Fruit fly (Drosophila melanogaster) whole organism, prepupa: ENCODE results near the gene Lrrk.

ENCODE experiments used
- Blimp-1 ChIP-seq: fragments of 200-800 bp; sonication (Bioruptor generic); optimal IDR thresholded peaks from 3 replicates; lab custom pipeline; 2017; ENCODE audit warnings: missing biosample characterization, missing genetic modification characterization, mild to moderate bottlenecking, moderate library complexity, missing genetic modification reagents
- CG10631 ChIP-seq: fragments of 200-800 bp; sonication (Bioruptor generic); optimal IDR thresholded peaks from 2 replicates; lab custom pipeline; 2016; ENCODE audit warnings: missing biosample characterization, missing genetic modification characterization
- CG10669 ChIP-seq: fragments of 200-800 bp; sonication (Bioruptor generic); optimal IDR thresholded peaks from 3 replicates; lab custom pipeline; 2018; ENCODE audit warnings: missing biosample characterization, mild to moderate bottlenecking, missing genetic modification characterization, moderate library complexity
- CG11294 ChIP-seq: fragments of 200-800 bp; sonication (Bioruptor generic); IDR thresholded peaks from 2 replicates; pipeline ENCODE4 v1.3.6; 2022; ENCODE audit warnings: missing biosample characterization, missing genetic modification characterization
- CG15336 ChIP-seq: fragments of 200-800 bp; sonication (Bioruptor generic); IDR thresholded peaks from 2 replicates; pipeline ENCODE4 v1.3.6; 2022; ENCODE audit warnings: missing biosample characterization, missing genetic modification characterization
- CG1621 ChIP-seq: fragments of 200-800 bp; sonication (Bioruptor generic); optimal IDR thresholded peaks from 3 replicates; lab custom pipeline; 2018; ENCODE audit warnings: missing biosample characterization, mild to moderate bottlenecking, missing genetic modification characterization
- CG3032 ChIP-seq: fragments of 200-800 bp; optimal IDR thresholded peaks from 2 replicates; lab custom pipeline; 2019; ENCODE audit warnings: missing biosample characterization, mild to moderate bottlenecking, missing genetic modification characterization, moderate library complexity
- CG31627 ChIP-seq: fragments of 200-800 bp; sonication (Bioruptor generic); optimal IDR thresholded peaks from 3 replicates; lab custom pipeline; 2016; ENCODE audit warnings: missing biosample characterization, missing genetic modification characterization
- CG32006 ChIP-seq: fragments of 200-800 bp; sonication (Bioruptor generic); optimal IDR thresholded peaks from 3 replicates; lab custom pipeline; 2017; ENCODE audit warnings: missing biosample characterization, mild to moderate bottlenecking, missing genetic modification characterization
- CG34406 ChIP-seq: fragments of 200-800 bp; sonication (Bioruptor generic); optimal IDR thresholded peaks from 3 replicates; lab custom pipeline; 2016; ENCODE audit warnings: missing biosample characterization, missing genetic modification characterization
- CG3919 ChIP-seq: fragments of 200-800 bp; sonication (Bioruptor generic); optimal IDR thresholded peaks from 3 replicates; lab custom pipeline; 2016; ENCODE audit warnings: missing biosample characterization, missing genetic modification characterization
- CG4318 ChIP-seq: fragments of 200-800 bp; sonication (Bioruptor generic); optimal IDR thresholded peaks from 3 replicates; lab custom pipeline; 2017; ENCODE audit warnings: missing biosample characterization, mild to moderate bottlenecking, missing genetic modification characterization
- CG6792 ChIP-seq: fragments of 200-800 bp; sonication (Bioruptor generic); optimal IDR thresholded peaks from 3 replicates; lab custom pipeline; 2016; ENCODE audit warnings: missing biosample characterization, missing genetic modification characterization
- CG6808 ChIP-seq: fragments of 200-800 bp; sonication (Bioruptor generic); optimal IDR thresholded peaks from 3 replicates; lab custom pipeline; 2017; ENCODE audit warnings: missing biosample characterization, missing genetic modification characterization, mild to moderate bottlenecking, moderate library complexity, missing genetic modification reagents
- CG6854 ChIP-seq: fragments of 200-800 bp; sonication (Bioruptor generic); optimal IDR thresholded peaks from 2 replicates; lab custom pipeline; 2017; ENCODE audit warnings: missing biosample characterization, mild to moderate bottlenecking, missing genetic modification characterization
- CG8119 ChIP-seq: fragments of 200-800 bp; sonication (Bioruptor generic); IDR thresholded peaks from 3 replicates; pipeline ENCODE4 v1.3.6; 2022; ENCODE audit warnings: missing biosample characterization, missing genetic modification characterization
- CG8632 ChIP-seq: fragments of 200-800 bp; sonication (Bioruptor generic); optimal IDR thresholded peaks from 3 replicates; lab custom pipeline; 2016; ENCODE audit warnings: missing biosample characterization, missing genetic modification characterization
- CG9139 ChIP-seq: fragments of 200-800 bp; sonication (Bioruptor generic); optimal IDR thresholded peaks from 3 replicates; lab custom pipeline; 2017; ENCODE audit warnings: missing biosample characterization, mild to moderate bottlenecking, missing genetic modification characterization
- Eip78C ChIP-seq: fragments of 200-800 bp; sonication (Bioruptor generic); peaks from one replicate; lab custom pipeline; 2016; ENCODE audit warnings: missing biosample characterization, missing genetic modification characterization
- Eip93F ChIP-seq: fragments of 200-800 bp; sonication (Bioruptor generic); optimal IDR thresholded peaks from 2 replicates; lab custom pipeline; 2016; ENCODE audit warnings: missing biosample characterization, mild to moderate bottlenecking, missing genetic modification characterization
- Ets21C ChIP-seq: fragments of 200-800 bp; sonication (Bioruptor generic); optimal IDR thresholded peaks from 3 replicates; lab custom pipeline; 2016; ENCODE audit warnings: missing biosample characterization, missing genetic modification characterization
- Gug ChIP-seq: fragments of 200-800 bp; sonication (Bioruptor generic); IDR thresholded peaks from 2 replicates; pipeline ENCODE4 v1.3.6; 2022; ENCODE audit warnings: missing biosample characterization, missing genetic modification characterization
- Hr38 ChIP-seq: sonication (Bioruptor generic); optimal IDR thresholded peaks from 2 replicates; lab custom pipeline; 2016; ENCODE audit warnings: missing biosample characterization, missing genetic modification characterization
- Hr39 ChIP-seq: fragments of 200-800 bp; sonication (Bioruptor generic); optimal IDR thresholded peaks from 2 replicates; lab custom pipeline; 2016; ENCODE audit warnings: missing biosample characterization, missing genetic modification characterization
- Hr4 ChIP-seq: fragments of 200-800 bp; sonication (Bioruptor generic); optimal IDR thresholded peaks from 3 replicates; lab custom pipeline; 2016; ENCODE audit warnings: missing biosample characterization, missing genetic modification characterization
- Lpt ChIP-seq: fragments of 200-800 bp; sonication (Bioruptor generic); optimal IDR thresholded peaks from 3 replicates; lab custom pipeline; 2016; ENCODE audit warnings: missing biosample characterization, missing genetic modification characterization
- Smox ChIP-seq: fragments of 200-800 bp; sonication (Bioruptor generic); optimal IDR thresholded peaks from 3 replicates; lab custom pipeline; 2016; ENCODE audit warnings: missing biosample characterization, missing genetic modification characterization
- Sox14 ChIP-seq: fragments of 200-800 bp; sonication (Bioruptor generic); optimal IDR thresholded peaks from 3 replicates; lab custom pipeline; 2016; ENCODE audit warnings: missing biosample characterization, missing genetic modification characterization
- acj6 ChIP-seq: fragments of 200-800 bp; sonication (Bioruptor generic); optimal IDR thresholded peaks from 3 replicates; lab custom pipeline; 2016; ENCODE audit warnings: missing biosample characterization, missing genetic modification characterization
- cyc ChIP-seq: fragments of 200-800 bp; sonication (Bioruptor generic); optimal IDR thresholded peaks from 3 replicates; lab custom pipeline; 2016; ENCODE audit warnings: missing biosample characterization, missing genetic modification characterization
- dac ChIP-seq: fragments of 200-800 bp; sonication (Bioruptor generic); optimal IDR thresholded peaks from 2 replicates; lab custom pipeline; 2017; ENCODE audit warnings: missing biosample characterization, mild to moderate bottlenecking, missing genetic modification characterization
- dsx ChIP-seq: fragments of 200-800 bp; optimal IDR thresholded peaks from 3 replicates; lab custom pipeline; 2019; ENCODE audit warnings: missing biosample characterization, mild to moderate bottlenecking, missing genetic modification characterization, moderate library complexity; ENCODE audit not compliant: poor library complexity, severe bottlenecking
- esn ChIP-seq: fragments of 200-800 bp; sonication (Bioruptor generic); optimal IDR thresholded peaks from 2 replicates; lab custom pipeline; 2016; ENCODE audit warnings: missing biosample characterization, mild to moderate bottlenecking, missing genetic modification characterization, moderate library complexity
- fd59A ChIP-seq: fragments of 200-800 bp; sonication (Bioruptor generic); optimal IDR thresholded peaks from 2 replicates; lab custom pipeline; 2017; ENCODE audit warnings: missing biosample characterization, mild to moderate bottlenecking, missing genetic modification characterization, missing genetic modification reagents
- fd85E ChIP-seq: fragments of 200-800 bp; sonication (Bioruptor generic); optimal IDR thresholded peaks from 3 replicates; lab custom pipeline; 2016; ENCODE audit warnings: missing biosample characterization, missing genetic modification characterization
- fkh ChIP-seq: fragments of 200-800 bp; sonication (Bioruptor generic); optimal IDR thresholded peaks from 3 replicates; lab custom pipeline; 2017; ENCODE audit warnings: missing biosample characterization, mild to moderate bottlenecking, missing genetic modification characterization, moderate library complexity
- pdm3 ChIP-seq: fragments of 200-800 bp; sonication (Bioruptor generic); optimal IDR thresholded peaks from 3 replicates; lab custom pipeline; 2016; ENCODE audit warnings: missing biosample characterization, missing genetic modification characterization
- salr ChIP-seq, 2 experiments: fragments of 200-800 bp; sonication (Bioruptor generic); optimal IDR thresholded peaks; 3 replicates each; lab custom pipeline; 2016 to 2018; ENCODE audit warnings: missing biosample characterization in 2 of 2, missing genetic modification characterization in 2 of 2, mild to moderate bottlenecking in 1 of 2
- ss ChIP-seq, 2 experiments: fragments of 200-800 bp; sonication (Bioruptor generic); optimal IDR thresholded peaks; 2 replicates in 1 of 2; 3 replicates in 1 of 2; lab custom pipeline; 2017 to 2018; ENCODE audit warnings: mild to moderate bottlenecking in 2 of 2, missing biosample characterization in 2 of 2, missing genetic modification characterization in 2 of 2, moderate library complexity in 1 of 2
- svp ChIP-seq: fragments of 200-800 bp; sonication (Bioruptor generic); peaks from one replicate; lab custom pipeline; 2016; ENCODE audit warnings: missing biosample characterization, missing genetic modification characterization
- topi ChIP-seq: fragments of 200-800 bp; sonication (Bioruptor generic); optimal IDR thresholded peaks from 3 replicates; lab custom pipeline; 2016; ENCODE audit warnings: missing biosample characterization, missing genetic modification characterization

Gene Lrrk

dm6 chr3R:20592517-20593462 is 42.5 kb upstream of the Lrrk start, which contains the start of the genes Pus1 and bon (continued):
- TF ChIP-seq topi: peak; percentile 3
- TF ChIP-seq CG6808 (GFP tag; lab: Kevin White, UChicago): no peak
- peak; percentile 30 for TF ChIP-seq CG31627 (GFP tag; lab: Kevin White, UChicago)
- no peak for TF ChIP-seq CG10631
- peak; percentile 57 for TF ChIP-seq fkh (GFP tag; lab: Kevin White, UChicago)
- peak; percentile 12 for TF ChIP-seq acj6 (GFP tag; lab: Kevin White, UChicago)
- no peak for TF ChIP-seq CG11294 (GFP tag; lab: Robert Waterston, UW)
- TF ChIP-seq Lpt (GFP tag; lab: Kevin White, UChicago): no peak
- TF ChIP-seq esn (GFP tag; lab: Kevin White, UChicago): peak; percentile 36
- peak; percentile 26 for TF ChIP-seq Hr39
- TF ChIP-seq Hr38 (GFP tag; lab: Kevin White, UChicago): no peak
- TF ChIP-seq pdm3 (GFP tag; lab: Kevin White, UChicago): peak; percentile 12
- TF ChIP-seq CG15336: no peak
- TF ChIP-seq CG34406: no peak
- no peak for TF ChIP-seq Hr4 (GFP tag; lab: Kevin White, UChicago)
- peak; percentile 73 for TF ChIP-seq svp (GFP tag; lab: Kevin White, UChicago)
- no peak for TF ChIP-seq CG32006 (GFP tag; lab: Kevin White, UChicago)
- no peak for TF ChIP-seq Gug (GFP tag; lab: Robert Waterston, UW)
- TF ChIP-seq, all 60 proteins: peak for 20

dm6 chr3R:20593463-20593838 is 41.8 kb upstream of the Lrrk start:
- TF ChIP-seq svp (GFP tag; lab: Kevin White, UChicago): peak; percentile 62
- 0 out of 3 replicates have a peak, but pooled peaks have one; percentile 14 for TF ChIP-seq CG8119 (GFP tag; lab: Robert Waterston, UW)
- TF ChIP-seq CG9139 (GFP tag; lab: Kevin White, UChicago): no peak

dm6 chr3R:20594194-20595144 is 40.8 kb upstream of the Lrrk start:
- TF ChIP-seq ss (GFP tag; optimal IDR thresholded peaks at IDR 0.05; lab: Kevin White, UChicago) (peak; percentile 92 to 94), CG10631 (peak; percentile 95), CG3032 (tag; lab: Kevin White, UChicago) (peak; percentile 94), Hr39 (peak; percentile 49), fd85E (GFP tag; lab: Kevin White, UChicago) (peak; percentile 69), Eip93F (GFP tag; lab: Kevin White, UChicago) (peak; percentile 67), salr (GFP tag; optimal IDR thresholded peaks at IDR 0.05; lab: Kevin White, UChicago) (peak; percentile 35 to 91), fkh (GFP tag; lab: Kevin White, UChicago) (peak; percentile 73), dsx (GFP tag; lab: Kevin White, UChicago) (peak; percentile 93), Smox (GFP tag; lab: Kevin White, UChicago) (peak; percentile 68), CG32006 (GFP tag; lab: Kevin White, UChicago) (peak; percentile 91), svp (GFP tag; lab: Kevin White, UChicago) (peak; percentile 85), CG8632 (GFP tag; lab: Kevin White, UChicago) (peak; percentile 92), CG10669 (GFP tag; lab: Kevin White, UChicago) (peak; percentile 85), Eip78C (GFP tag; lab: Kevin White, UChicago) (peak; percentile 98), CG6854 (GFP tag; lab: Kevin White, UChicago) (peak; percentile 54), CG8119 (GFP tag; lab: Robert Waterston, UW) (peak; percentile 94), dac (peak; percentile 70), Ets21C (peak; percentile 31), CG3919 (GFP tag; lab: Kevin White, UChicago) (peak; percentile 91), esn (GFP tag; lab: Kevin White, UChicago) (peak; percentile 86), CG11294 (GFP tag; lab: Robert Waterston, UW) (peak; percentile 62; the same call in 1 of the 2 replicates), fd59A (GFP tag; lab: Kevin White, UChicago) (peak; percentile 80), CG6808 (GFP tag; lab: Kevin White, UChicago) (peak; percentile 91), CG15336 (peak; percentile 95), Blimp-1 (GFP tag; lab: Kevin White, UChicago) (peak; percentile 90), CG4318 (peak; percentile 82), CG1621 (tag; lab: Kevin White, UChicago) (peak; percentile 65), Sox14 (peak; percentile 78), pdm3 (GFP tag; lab: Kevin White, UChicago) (peak; percentile 68), CG6792 (GFP tag; lab: Kevin White, UChicago) (peak; percentile 88), topi (peak; percentile 77), cyc (GFP tag; lab: Kevin White, UChicago) (peak; percentile 74)
